Fruit fly (Drosophila melanogaster): Measurements from ENCODE around the gene CG14931.

- no peak for TF ChIP-seq foxo (GFP tag; optimal IDR thresholded peaks at IDR 0.05)
- no peak for TF ChIP-seq Rel (GFP tag; optimal IDR thresholded peaks at IDR 0.05)
- TF ChIP-seq Rel (tag; optimal IDR thresholded peaks at IDR 0.05), result no peak
- TF ChIP-seq psq (GFP tag; optimal IDR thresholded peaks at IDR 0.05), result no peak
- TF ChIP-seq Hr83 (GFP tag; optimal IDR thresholded peaks at IDR 0.05; ENCODE audit: poor library complexity, severe bottlenecking), result no peak
- no peak for TF ChIP-seq h (GFP tag; optimal IDR thresholded peaks at IDR 0.05)
- TF ChIP-seq OdsH (GFP tag; optimal IDR thresholded peaks at IDR 0.05), result no peak
- TF ChIP-seq ey (GFP tag; optimal IDR thresholded peaks at IDR 0.05), result no peak
- TF ChIP-seq br (GFP tag; optimal IDR thresholded peaks at IDR 0.05), result no peak
- TF ChIP-seq jim (GFP tag; optimal IDR thresholded peaks at IDR 0.05), result no peak
- no peak for TF ChIP-seq pan (optimal IDR thresholded peaks at IDR 0.05)
- no peak for TF ChIP-seq Hr78 (GFP tag; optimal IDR thresholded peaks at IDR 0.05)
- TF ChIP-seq lola (GFP tag; optimal IDR thresholded peaks at IDR 0.05), result no peak
Measured at dm6 chr2L:11793986-11794385, 5.9 kb downstream of the CG14931 start, which contains the start of gene CG14937.
